Fruit fly (Drosophila melanogaster): ENCODE measurements around the gene CG34384.

DNA sequence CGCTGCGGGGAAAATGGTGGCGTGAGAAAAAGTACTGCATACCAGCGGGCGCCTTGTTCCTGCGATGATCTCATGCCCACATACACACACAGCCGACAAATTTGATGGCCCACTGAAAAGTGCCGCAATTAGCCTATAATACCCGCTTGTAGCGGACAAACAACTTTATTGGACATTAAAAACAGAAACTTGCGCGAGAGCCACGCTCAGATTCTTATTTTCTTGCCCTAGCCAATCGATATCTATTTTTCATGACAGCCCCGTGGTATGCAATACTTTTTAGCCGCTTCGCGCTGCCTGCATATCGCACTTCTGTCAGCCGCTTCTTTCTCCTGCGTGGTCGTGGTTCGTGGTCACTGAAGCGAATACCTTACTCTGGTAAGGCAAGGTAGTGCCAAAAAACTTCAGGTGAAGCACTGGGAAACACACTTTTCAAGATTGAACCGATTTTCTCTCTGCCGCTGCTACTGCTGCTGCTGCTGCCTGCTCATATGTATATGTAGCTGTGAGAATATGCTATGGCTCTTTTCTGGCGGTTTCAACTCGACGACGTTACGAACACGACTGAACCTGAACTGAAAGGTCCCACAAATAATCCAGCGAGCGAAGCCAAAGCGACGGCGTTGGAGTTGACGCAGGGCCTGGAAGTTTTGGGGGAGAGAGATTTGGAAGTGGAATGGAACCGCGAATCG, 72.2 kb downstream of the CG34384 start, which contains the start of gene CG17816:
- no peak for TF ChIP-seq psq (optimal IDR thresholded peaks at IDR 0.05)
- peak; percentile 26 for TF ChIP-seq Dll (optimal IDR thresholded peaks at IDR 0.05)
- no peak for TF ChIP-seq EcR (GFP tag; optimal IDR thresholded peaks at IDR 0.05)
- TF ChIP-seq pan (optimal IDR thresholded peaks at IDR 0.05) = no peak
- TF ChIP-seq usp (GFP tag; optimal IDR thresholded peaks at IDR 0.05) = no peak

Data from whole organism.